Fruit fly (Drosophila melanogaster): ENCODE measurements around the gene Hs3st-B.
A peak's percentile ranks its signal among the peaks of the same experiment; 100 is the strongest.

Gene Hs3st-B

dm6 chrX:19247200-19248052, 1.0 kb upstream of the Hs3st-B start, which contains the start of gene CG7992 (continued):
- TF ChIP-seq ab (GFP tag; optimal IDR thresholded peaks at IDR 0.05): no peak
- peak; percentile 18 for TF ChIP-seq her (GFP tag; optimal IDR thresholded peaks at IDR 0.05)
- TF ChIP-seq odd (GFP tag; optimal IDR thresholded peaks at IDR 0.05): peak; percentile 47
- 0 out of 2 replicates have a peak, but pooled peaks have one; percentile 21 for TF ChIP-seq CG9932 (GFP tag; IDR thresholded peaks at IDR 0.05)
- no peak for TF ChIP-seq nau (GFP tag; optimal IDR thresholded peaks at IDR 0.05)
- peak; percentile 48 for TF ChIP-seq phol (tag; optimal IDR thresholded peaks at IDR 0.05)
- no peak for TF ChIP-seq yki (optimal IDR thresholded peaks at IDR 0.05)
- TF ChIP-seq nerfin-2 (GFP tag; IDR thresholded peaks at IDR 0.05; ENCODE audit: partially characterized antibody): no peak
- TF ChIP-seq shn (GFP tag; optimal IDR thresholded peaks at IDR 0.05): peak; percentile 75
- no peak for TF ChIP-seq Neu2 (GFP tag; optimal IDR thresholded peaks at IDR 0.05; ENCODE audit: borderline replicate concordance)
- no peak for TF ChIP-seq CG17612 (GFP tag; IDR thresholded peaks at IDR 0.05)
- 0 out of 4 replicates have a peak, but pooled peaks have one; percentile 13 for TF ChIP-seq Gug (GFP tag; IDR thresholded peaks at IDR 0.05)
- peak; percentile 47 for TF ChIP-seq CG17359 (tag; optimal IDR thresholded peaks at IDR 0.05)
- no peak for TF ChIP-seq CG33557 (GFP tag; optimal IDR thresholded peaks at IDR 0.05)
- no peak for TF ChIP-seq crol (GFP tag; IDR thresholded peaks at IDR 0.05)
- TF ChIP-seq maf-S (GFP tag; optimal IDR thresholded peaks at IDR 0.05): peak; percentile 19
- peak; percentile 48 for TF ChIP-seq CG3847 (GFP tag; IDR thresholded peaks at IDR 0.05)
- TF ChIP-seq abd-A (tag; optimal IDR thresholded peaks at IDR 0.05): no peak
- TF ChIP-seq dmrt99B (tag; optimal IDR thresholded peaks at IDR 0.05): peak; percentile 73
- no peak for TF ChIP-seq CG11085 (GFP tag; IDR thresholded peaks at IDR 0.05)
- TF ChIP-seq Nf-YC (tag; optimal IDR thresholded peaks at IDR 0.05): peak; percentile 9
- peak; percentile 52 for TF ChIP-seq tx (GFP tag; optimal IDR thresholded peaks at IDR 0.05)
- no peak for TF ChIP-seq sqz (GFP tag; optimal IDR thresholded peaks at IDR 0.05)
- TF ChIP-seq sens-2 (GFP tag; IDR thresholded peaks at IDR 0.05): no peak
- TF ChIP-seq Lhr (GFP tag; optimal IDR thresholded peaks at IDR 0.05): no peak
- TF ChIP-seq HmgZ (tag; optimal IDR thresholded peaks at IDR 0.05): peak; percentile 19
- no peak for TF ChIP-seq Opbp (GFP tag; IDR thresholded peaks at IDR 0.05; ENCODE audit: partially characterized antibody)
- TF ChIP-seq cg (GFP tag; optimal IDR thresholded peaks at IDR 0.05): no peak
- peak; percentile 49 for TF ChIP-seq scrt (GFP tag; optimal IDR thresholded peaks at IDR 0.05)
- TF ChIP-seq lab (GFP tag; optimal IDR thresholded peaks at IDR 0.05): peak; percentile 77
- no peak for TF ChIP-seq Bgb (GFP tag; IDR thresholded peaks at IDR 0.05; ENCODE audit: partially characterized antibody)
- TF ChIP-seq Blimp-1 (GFP tag; optimal IDR thresholded peaks at IDR 0.05): no peak
- TF ChIP-seq Rfx (GFP tag; IDR thresholded peaks at IDR 0.05): peak; percentile 63
- peak; percentile 50; the same call in 1 of the 3 replicates for TF ChIP-seq CG2199 (GFP tag; IDR thresholded peaks at IDR 0.05)
- no peak for TF ChIP-seq sim (GFP tag; IDR thresholded peaks at IDR 0.05)
- no peak for TF ChIP-seq CrebB (tag; optimal IDR thresholded peaks at IDR 0.05)
- TF ChIP-seq tgo (GFP tag; IDR thresholded peaks at IDR 0.05): 0 out of 3 replicates have a peak, but pooled peaks have one; percentile 45
- TF ChIP-seq Bteb2 (GFP tag; optimal IDR thresholded peaks at IDR 0.05): peak; percentile 43
- TF ChIP-seq CG13123 (GFP tag; optimal IDR thresholded peaks at IDR 0.05): peak; percentile 21
- peak; percentile 19 for TF ChIP-seq btn (GFP tag; optimal IDR thresholded peaks at IDR 0.05)
- no peak for TF ChIP-seq Mes4 (GFP tag; optimal IDR thresholded peaks at IDR 0.05)
- peak; percentile 40 for TF ChIP-seq CG15479 (GFP tag; optimal IDR thresholded peaks at IDR 0.05)
- peak; percentile 53 for TF ChIP-seq dm (GFP tag; optimal IDR thresholded peaks at IDR 0.05)
- no peak for TF ChIP-seq corto (GFP tag; optimal IDR thresholded peaks at IDR 0.05)
- peak; percentile 25; the same call in 1 of the 3 replicates for TF ChIP-seq CG7357 (GFP tag; IDR thresholded peaks at IDR 0.05)
- TF ChIP-seq h (optimal IDR thresholded peaks at IDR 0.05): no peak
- TF ChIP-seq CG11696 (GFP tag; IDR thresholded peaks at IDR 0.05): no peak
- TF ChIP-seq Hr78 (GFP tag; optimal IDR thresholded peaks at IDR 0.05): peak in 1 of 2 experiments; percentile 32
- TF ChIP-seq Dref (GFP tag; IDR thresholded peaks at IDR 0.05): no peak
